Fruit fly (Drosophila melanogaster): ENCODE measurements around the gene CG5653.

The CG5653 gene

DNA sequence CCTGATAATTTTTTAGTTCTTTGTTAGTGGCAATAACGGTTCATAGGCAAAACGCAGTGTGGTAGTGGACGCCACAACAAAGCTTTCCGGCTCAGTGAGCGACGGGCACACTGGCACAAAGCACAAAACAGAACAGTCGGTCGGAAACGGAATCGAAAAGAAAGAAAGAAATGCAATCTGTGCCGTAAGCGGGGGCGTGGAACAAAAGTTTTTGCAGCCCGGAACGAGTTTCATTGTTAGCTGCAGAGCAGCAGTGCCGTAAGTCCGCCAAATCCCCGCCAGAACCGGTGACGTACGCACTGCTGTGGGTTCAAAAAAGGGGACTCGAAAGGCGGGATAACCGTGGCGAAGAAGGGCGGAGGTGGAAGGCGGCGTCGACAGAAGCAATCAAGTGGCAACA is 2.3 kb upstream of the CG5653 start, which contains the start of gene CG5026 (continued):
- TF ChIP-seq Fer2 (tag; optimal IDR thresholded peaks at IDR 0.05): no peak
- TF ChIP-seq Lhr (GFP tag; optimal IDR thresholded peaks at IDR 0.05): no peak
- TF ChIP-seq tx (GFP tag; optimal IDR thresholded peaks at IDR 0.05): no peak
- TF ChIP-seq CG8478 (optimal IDR thresholded peaks at IDR 0.05): no peak
- no peak for TF ChIP-seq CG31224 (GFP tag; IDR thresholded peaks at IDR 0.05)
- no peak for TF ChIP-seq tna (GFP tag; IDR thresholded peaks at IDR 0.05; ENCODE audit: partially characterized antibody)
- TF ChIP-seq CG18011 (GFP tag; optimal IDR thresholded peaks at IDR 0.05): no peak
- no peak for TF ChIP-seq CG12236 (GFP tag; optimal IDR thresholded peaks at IDR 0.05)
- TF ChIP-seq CTCF (GFP tag; optimal IDR thresholded peaks at IDR 0.05): peak; percentile 13
- TF ChIP-seq CG32767 (GFP tag; IDR thresholded peaks at IDR 0.05): no peak
- TF ChIP-seq GATAe (GFP tag; conservative IDR thresholded peaks at IDR 0.05): no peak
- no peak for TF ChIP-seq Aef1 (GFP tag; IDR thresholded peaks at IDR 0.05)
- TF ChIP-seq Pdp1 (GFP tag; optimal IDR thresholded peaks at IDR 0.05): peak in 1 of 2 experiments; percentile 38
- no peak for TF ChIP-seq gt (GFP tag; IDR thresholded peaks at IDR 0.05)
- no peak for TF ChIP-seq CG7372 (GFP tag; IDR thresholded peaks at IDR 0.05)
- no peak for TF ChIP-seq H2.0 (GFP tag; IDR thresholded peaks at IDR 0.05)
- no peak for TF ChIP-seq klu (GFP tag; IDR thresholded peaks at IDR 0.05)
- TF ChIP-seq CG3838 (GFP tag; optimal IDR thresholded peaks at IDR 0.05): no peak
- TF ChIP-seq ftz-f1 (GFP tag; optimal IDR thresholded peaks at IDR 0.05): no peak
- no peak for TF ChIP-seq CG17802 (tag; optimal IDR thresholded peaks at IDR 0.05)
- no peak for TF ChIP-seq Mad (GFP tag; optimal IDR thresholded peaks at IDR 0.05)
- TF ChIP-seq sd (tag; optimal IDR thresholded peaks at IDR 0.05): no peak
- TF ChIP-seq CG12071 (GFP tag; optimal IDR thresholded peaks at IDR 0.05): no peak
- TF ChIP-seq nerfin-1 (tag; optimal IDR thresholded peaks at IDR 0.05): no peak
- no peak for TF ChIP-seq Taf1 (GFP tag; IDR thresholded peaks at IDR 0.05)
- no peak for TF ChIP-seq da (GFP tag; optimal IDR thresholded peaks at IDR 0.05)
- TF ChIP-seq croc (GFP tag; conservative IDR thresholded peaks at IDR 0.05): no peak
- TF ChIP-seq D19B (GFP tag; optimal IDR thresholded peaks at IDR 0.05): no peak
- no peak for TF ChIP-seq org-1 (GFP tag; optimal IDR thresholded peaks at IDR 0.05)
- TF ChIP-seq oc (tag; optimal IDR thresholded peaks at IDR 0.05): no peak
- no peak for TF ChIP-seq Rx (GFP tag; IDR thresholded peaks at IDR 0.05)
- TF ChIP-seq Bteb2 (GFP tag; optimal IDR thresholded peaks at IDR 0.05): no peak
- no peak for TF ChIP-seq lilli (GFP tag; optimal IDR thresholded peaks at IDR 0.05)
- TF ChIP-seq Chrac-16 (GFP tag; optimal IDR thresholded peaks at IDR 0.05): no peak
- no peak for TF ChIP-seq gsb-n (tag; optimal IDR thresholded peaks at IDR 0.05)
- TF ChIP-seq CG8359 (GFP tag; optimal IDR thresholded peaks at IDR 0.05; ENCODE audit: borderline replicate concordance): no peak
- no peak for TF ChIP-seq Dfd (GFP tag; optimal IDR thresholded peaks at IDR 0.05)
- no peak for TF ChIP-seq inv (GFP tag; IDR thresholded peaks at IDR 0.05; ENCODE audit: partially characterized antibody)
- no peak for TF ChIP-seq CG9817 (tag; optimal IDR thresholded peaks at IDR 0.05)
- TF ChIP-seq dmrt99B (tag; optimal IDR thresholded peaks at IDR 0.05): no peak
- no peak for TF ChIP-seq CG13123 (GFP tag; optimal IDR thresholded peaks at IDR 0.05)
- no peak for TF ChIP-seq sim (GFP tag; IDR thresholded peaks at IDR 0.05)
- TF ChIP-seq ash1 (GFP tag; optimal IDR thresholded peaks at IDR 0.05): no peak
- TF ChIP-seq CG1603 (tag; optimal IDR thresholded peaks at IDR 0.05): no peak
- peak; percentile 32 for TF ChIP-seq CG10462 (GFP tag; optimal IDR thresholded peaks at IDR 0.05)
- TF ChIP-seq Atf-2 (GFP tag; optimal IDR thresholded peaks at IDR 0.05): no peak
- no peak for TF ChIP-seq gsb (GFP tag; IDR thresholded peaks at IDR 0.05)
- no peak for TF ChIP-seq lola (GFP tag; optimal IDR thresholded peaks at IDR 0.05)
- no peak for TF ChIP-seq al (GFP tag; IDR thresholded peaks at IDR 0.05)
- TF ChIP-seq Hr78 (GFP tag; optimal IDR thresholded peaks at IDR 0.05): no peak
- TF ChIP-seq dimm (GFP tag; IDR thresholded peaks at IDR 0.05): no peak
- no peak for TF ChIP-seq Oli (tag; optimal IDR thresholded peaks at IDR 0.05)
- TF ChIP-seq CG7987 (GFP tag; optimal IDR thresholded peaks at IDR 0.05): peak; percentile 12
